Worm (Caenorhabditis elegans) whole organism, L4/young adult: ENCODE data around the gene ugt-8.

Source experiments
- W03F9.2 ChIP-seq: fragments of 150-350 bp; optimal IDR thresholded peaks from 2 replicates; lab custom pipeline; 2014; ENCODE audit warnings: missing biosample characterization, missing genetic modification characterization
- dao-5 ChIP-seq: sonication (generic microtip); optimal IDR thresholded peaks from 2 replicates; lab custom pipeline; 2016; ENCODE audit warnings: missing genotype, missing genetic modification characterization, moderate library complexity, missing compliant biosample characterization
- him-1 ChIP-seq: sonication (generic microtip); optimal IDR thresholded peaks from 2 replicates; lab custom pipeline; 2016; ENCODE audit warnings: missing genotype, missing genetic modification reagents, missing genetic modification characterization, missing compliant biosample characterization

- TF ChIP-seq W03F9.2 (tag; lab: Kevin White, UChicago) (no peak), him-1 (tag; lab: Kevin White, UChicago) (no peak), dao-5 (tag; lab: Kevin White, UChicago) (no peak)
These were observed 19.2 kb upstream of the ugt-8 start, which contains the start of gene T19H12.12 for ce11 chrV:4884490-4884889.
